Worm (Caenorhabditis elegans) whole organism, mixed stage, embryonic: ENCODE results near the gene nspb-2.

ENCODE experiments used
- mls-2 ChIP-seq: sonication (generic microtip); optimal IDR thresholded peaks from 2 replicates; lab custom pipeline; 2016; ENCODE audit warnings: mild to moderate bottlenecking, missing genetic modification characterization, moderate library complexity, missing compliant biosample characterization
- nhr-76 ChIP-seq: sonication (generic microtip); optimal IDR thresholded peaks from 2 replicates; lab custom pipeline; 2017; ENCODE audit warnings: missing biosample characterization, missing genetic modification characterization
- unc-62 ChIP-seq: fragments of 150-350 bp; optimal IDR thresholded peaks from 2 replicates; lab custom pipeline; 2014; ENCODE audit warnings: missing biosample characterization, missing genetic modification reagents, missing genetic modification characterization

DNA sequence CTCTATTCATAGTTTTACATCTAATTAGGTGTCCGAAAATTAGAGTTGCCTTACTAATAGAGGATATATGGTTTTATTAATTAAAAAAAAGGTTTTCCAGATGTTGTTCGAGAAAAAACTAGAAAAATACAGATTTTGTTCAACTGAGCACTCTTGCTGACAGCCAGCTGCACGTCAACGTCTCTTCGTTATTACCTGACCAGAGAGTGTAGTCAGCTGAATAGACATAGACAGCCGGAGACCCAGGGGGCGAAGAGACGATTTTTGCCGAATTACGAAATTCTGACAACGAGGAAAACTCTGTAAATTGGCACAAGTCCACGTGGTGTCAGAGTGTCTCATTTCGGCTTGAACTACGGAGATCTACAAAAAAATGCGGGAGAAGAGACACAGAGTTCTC is 27.1 kb downstream of the nspb-2 start:
- TF ChIP-seq unc-62 (GFP tag; lab: Kevin White, UChicago), result no peak
- TF ChIP-seq mls-2 (tag; lab: Kevin White, UChicago), result no peak
- TF ChIP-seq nhr-76 (tag; lab: Kevin White, UChicago), result no peak
